Worm (Caenorhabditis elegans) whole organism, L1 larva: Measurements from ENCODE around the gene K08A2.2.

Experiments used
- ama-1 ChIP-seq: fragments of 150-350 bp; optimal IDR thresholded peaks from 2 replicates; lab custom pipeline; 2014
- ceh-82 ChIP-seq, 3 experiments: fragments of 150-350 bp in 1 of 3; sonication (generic microtip) in 2 of 3; optimal IDR thresholded peaks; 2 replicates each; lab custom pipeline; 2014 to 2017; ENCODE audit warnings: missing biosample characterization in 3 of 3, missing genetic modification characterization in 3 of 3
- elt-2 ChIP-seq: sonication (generic microtip); optimal IDR thresholded peaks from 2 replicates; lab custom pipeline; 2016; ENCODE audit warnings: missing genetic modification characterization, mild to moderate bottlenecking, inconsistent platforms, missing compliant biosample characterization, missing genetic modification reagents
- hpl-2 ChIP-seq: fragments of 150-350 bp; optimal IDR thresholded peaks from 2 replicates; lab custom pipeline; 2014; ENCODE audit warnings: missing biosample characterization, missing genetic modification reagents, missing genetic modification characterization
- jun-1 ChIP-seq: fragments of 150-350 bp; optimal IDR thresholded peaks from 2 replicates; lab custom pipeline; 2014; ENCODE audit warnings: missing biosample characterization, missing genetic modification reagents, missing genetic modification characterization
- lin-39 ChIP-seq: fragments of 150-350 bp; optimal IDR thresholded peaks from 2 replicates; lab custom pipeline; 2014; ENCODE audit warnings: missing biosample characterization, missing genetic modification reagents, missing genetic modification characterization
- rnt-1 ChIP-seq: sonication (generic microtip); optimal IDR thresholded peaks from 2 replicates; lab custom pipeline; 2016; ENCODE audit warnings: mild to moderate bottlenecking, missing genetic modification characterization, moderate library complexity, missing compliant biosample characterization
- snpc-4 ChIP-seq: fragments of 150-350 bp; optimal IDR thresholded peaks from 2 replicates; lab custom pipeline; 2014; ENCODE audit warnings: missing biosample characterization, missing genetic modification characterization
- unc-86 ChIP-seq: sonication (generic microtip); optimal IDR thresholded peaks from 2 replicates; lab custom pipeline; 2016; ENCODE audit warnings: missing genetic modification characterization, missing compliant biosample characterization

DNA sequence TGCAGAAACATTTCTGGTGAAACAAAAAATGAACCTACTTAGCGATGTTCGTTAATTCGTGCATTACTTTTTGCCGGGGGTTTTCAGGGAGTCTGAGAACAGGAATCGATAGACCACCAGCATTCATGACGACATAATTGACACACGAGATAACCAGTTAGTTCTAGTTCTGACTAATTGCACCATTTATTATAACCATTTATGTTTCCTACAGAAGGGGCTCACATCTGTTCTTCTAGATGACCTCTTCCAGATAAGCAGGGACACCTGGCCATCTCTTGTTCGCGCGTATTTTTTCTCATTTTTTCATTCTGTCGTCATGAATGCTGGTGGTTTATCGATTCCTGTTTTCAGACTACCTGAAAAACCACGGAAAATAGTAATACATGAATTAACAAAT is 17.0 kb downstream of the K08A2.2 start, which contains the start of gene sdz-5:
- TF ChIP-seq jun-1 (tag; lab: Kevin White, UChicago) (no peak), unc-86 (tag; lab: Kevin White, UChicago) (no peak), hpl-2 (GFP tag; lab: Kevin White, UChicago) (no peak), elt-2 (tag; lab: Kevin White, UChicago) (no peak), ama-1 (lab: Kevin White, UChicago) (no peak), rnt-1 (tag; lab: Kevin White, UChicago) (no peak), snpc-4 (tag; lab: Kevin White, UChicago) (no peak), ceh-82 (tag; optimal IDR thresholded peaks at IDR 0.05; lab: Kevin White, UChicago) (no peak), lin-39 (tag; lab: Kevin White, UChicago) (no peak)
